Fruit fly (Drosophila melanogaster): ENCODE measurements around the gene beg.

- TF ChIP-seq CG8478 (optimal IDR thresholded peaks at IDR 0.05) (no peak), CTCF (optimal IDR thresholded peaks at IDR 0.05) (no peak)
Measured at dm6 chr3L:17052388-17052905, 17.0 kb downstream of the beg start.
